Fruit fly (Drosophila melanogaster): ENCODE data around the gene Eig71Eh.
A peak's percentile ranks its signal among the peaks of the same experiment; 100 is the strongest.

Eig71Eh gene

dm6 chr3L:15690711-15691591 lies 31.7 kb upstream of the Eig71Eh start (continued):
- peak; percentile 3 for TF ChIP-seq Dek (tag; optimal IDR thresholded peaks at IDR 0.05)
- TF ChIP-seq tin (GFP tag; optimal IDR thresholded peaks at IDR 0.05) = peak; percentile 46
- peak; percentile 59 for TF ChIP-seq CG8388 (GFP tag; optimal IDR thresholded peaks at IDR 0.05)
- peak in 1 of 3 experiments; percentile 35 for TF ChIP-seq lola (GFP tag; optimal IDR thresholded peaks at IDR 0.05)
- TF ChIP-seq CG18764 (GFP tag; optimal IDR thresholded peaks at IDR 0.05) = peak; percentile 37
- TF ChIP-seq jumu (GFP tag; optimal IDR thresholded peaks at IDR 0.05) = no peak
- no peak for TF ChIP-seq hbn (GFP tag; IDR thresholded peaks at IDR 0.05; ENCODE audit: partially characterized antibody)
- no peak for TF ChIP-seq CG5180 (GFP tag; optimal IDR thresholded peaks at IDR 0.05)
- TF ChIP-seq Dll (GFP tag; IDR thresholded peaks at IDR 0.05; ENCODE audit: partially characterized antibody) = no peak
- TF ChIP-seq Doc2 (GFP tag; IDR thresholded peaks at IDR 0.05) = no peak
- TF ChIP-seq Fer3 (tag; optimal IDR thresholded peaks at IDR 0.05) = peak; percentile 50
- TF ChIP-seq CG15696 (tag; optimal IDR thresholded peaks at IDR 0.05) = peak; percentile 61
- TF ChIP-seq ind (GFP tag; optimal IDR thresholded peaks at IDR 0.05) = peak; percentile 11
- no peak for TF ChIP-seq tio (GFP tag; optimal IDR thresholded peaks at IDR 0.05)
- TF ChIP-seq CTCF (GFP tag; optimal IDR thresholded peaks at IDR 0.05) = peak; percentile 19
- no peak for TF ChIP-seq MTF-1 (GFP tag; optimal IDR thresholded peaks at IDR 0.05; ENCODE audit: borderline replicate concordance)
- peak; percentile 39 for TF ChIP-seq CG33557 (GFP tag; optimal IDR thresholded peaks at IDR 0.05)
- TF ChIP-seq CG7745 (tag; optimal IDR thresholded peaks at IDR 0.05) = no peak
- TF ChIP-seq CG3281 (GFP tag; optimal IDR thresholded peaks at IDR 0.05) = peak; percentile 19
- peak; percentile 32 for TF ChIP-seq CG2875 (GFP tag; optimal IDR thresholded peaks at IDR 0.05)
- TF ChIP-seq CG10431 (GFP tag; optimal IDR thresholded peaks at IDR 0.05) = no peak
- TF ChIP-seq CG11456 (GFP tag; IDR thresholded peaks at IDR 0.05) = no peak
- peak; percentile 34 for TF ChIP-seq CG34376 (GFP tag; optimal IDR thresholded peaks at IDR 0.05)
- TF ChIP-seq ttk (GFP tag; IDR thresholded peaks at IDR 0.05) = peak; percentile 14; the same call in 1 of the 2 replicates
- peak; percentile 52 for TF ChIP-seq esg (GFP tag; conservative IDR thresholded peaks at IDR 0.05)
- no peak for TF ChIP-seq CG5953 (GFP tag; IDR thresholded peaks at IDR 0.05)
- TF ChIP-seq CG15479 (GFP tag; optimal IDR thresholded peaks at IDR 0.05) = peak; percentile 52
- peak; percentile 31; the same call in 1 of the 2 replicates for TF ChIP-seq CG1024 (GFP tag; IDR thresholded peaks at IDR 0.05)
- no peak for TF ChIP-seq CG9797 (GFP tag; optimal IDR thresholded peaks at IDR 0.05)
- TF ChIP-seq nmo (GFP tag; optimal IDR thresholded peaks at IDR 0.05) = peak; percentile 49
- peak; percentile 44 for TF ChIP-seq CoRest (tag; optimal IDR thresholded peaks at IDR 0.05)
- TF ChIP-seq Lpt (GFP tag; optimal IDR thresholded peaks at IDR 0.05) = no peak
- peak; percentile 11 for TF ChIP-seq CG15514 (GFP tag; optimal IDR thresholded peaks at IDR 0.05)
- TF ChIP-seq CG9215 (GFP tag; IDR thresholded peaks at IDR 0.05) = no peak
- peak; percentile 28 for TF ChIP-seq CG10543 (GFP tag; optimal IDR thresholded peaks at IDR 0.05)
- TF ChIP-seq bcd (GFP tag; optimal IDR thresholded peaks at IDR 0.05) = peak; percentile 37
- peak; percentile 71 for TF ChIP-seq CG18262 (tag; optimal IDR thresholded peaks at IDR 0.05)
- peak; percentile 32 for TF ChIP-seq Six4 (GFP tag; optimal IDR thresholded peaks at IDR 0.05)
- TF ChIP-seq ken (GFP tag; IDR thresholded peaks at IDR 0.05) = 0 out of 3 replicates have a peak, but pooled peaks have one; percentile 7
- TF ChIP-seq Ptx1 (GFP tag; IDR thresholded peaks at IDR 0.05) = peak; percentile 8; the same call in 1 of the 2 replicates
- TF ChIP-seq ranshi (GFP tag; IDR thresholded peaks at IDR 0.05) = 0 out of 2 replicates have a peak, but pooled peaks have one; percentile 36
- TF ChIP-seq CG10959 (GFP tag; IDR thresholded peaks at IDR 0.05) = peak; percentile 56; the same call in 1 of the 2 replicates
- peak; percentile 10 for TF ChIP-seq Kr (GFP tag; optimal IDR thresholded peaks at IDR 0.05)
- peak in 1 of 2 experiments; percentile 47 for TF ChIP-seq tll (GFP tag; optimal IDR thresholded peaks at IDR 0.05)
- peak; percentile 52 for TF ChIP-seq Hmr (GFP tag; optimal IDR thresholded peaks at IDR 0.05)
- TF ChIP-seq fd96Cb (tag; optimal IDR thresholded peaks at IDR 0.05) = peak; percentile 77
- TF ChIP-seq CG16863 (GFP tag; optimal IDR thresholded peaks at IDR 0.05) = no peak

Data from whole organism, embryonic.